Fruit fly (Drosophila melanogaster): ENCODE measurements around the gene CG32163.

Gene CG32163

dm6 chr3L:16584074-16584578, 2.8 kb upstream of the CG32163 start, which contains the start of gene UQCR-C2:
Gene UQCR-C2, plus strand, starts transcription at chr3L:16584124.
- TF ChIP-seq Smox (GFP tag; optimal IDR thresholded peaks at IDR 0.05) (no peak), lz (GFP tag; optimal IDR thresholded peaks at IDR 0.05) (peak; percentile 31), esn (GFP tag; optimal IDR thresholded peaks at IDR 0.05) (peak; percentile 18), Eip78C (GFP tag) (peak; percentile 42), CG1621 (tag; optimal IDR thresholded peaks at IDR 0.05) (peak; percentile 78), CG6792 (GFP tag; optimal IDR thresholded peaks at IDR 0.05) (no peak), Ets21C (GFP tag; optimal IDR thresholded peaks at IDR 0.05) (no peak), Sox14 (GFP tag; optimal IDR thresholded peaks at IDR 0.05) (peak; percentile 34), OdsH (GFP tag; optimal IDR thresholded peaks at IDR 0.05) (no peak), topi (GFP tag; optimal IDR thresholded peaks at IDR 0.05) (peak; percentile 16), CG3032 (tag; optimal IDR thresholded peaks at IDR 0.05) (peak; percentile 17)

- no peak for TF ChIP-seq net (GFP tag; optimal IDR thresholded peaks at IDR 0.05)
- no peak for TF ChIP-seq dac (GFP tag; optimal IDR thresholded peaks at IDR 0.05)
- TF ChIP-seq CG8632 (GFP tag; optimal IDR thresholded peaks at IDR 0.05), result peak; percentile 20
- TF ChIP-seq Eip93F (GFP tag; optimal IDR thresholded peaks at IDR 0.05), result no peak
- no peak for TF ChIP-seq Met (GFP tag; optimal IDR thresholded peaks at IDR 0.05)
- no peak for TF ChIP-seq Gug (GFP tag; IDR thresholded peaks at IDR 0.05)
- no peak for TF ChIP-seq ss (GFP tag; optimal IDR thresholded peaks at IDR 0.05)
- TF ChIP-seq CG11902 (GFP tag; optimal IDR thresholded peaks at IDR 0.05), result peak; percentile 21
- no peak for TF ChIP-seq CG9139 (GFP tag; optimal IDR thresholded peaks at IDR 0.05)
- no peak for TF ChIP-seq CG16779 (tag; optimal IDR thresholded peaks at IDR 0.05)
- no peak for TF ChIP-seq Sox15 (GFP tag; optimal IDR thresholded peaks at IDR 0.05)
- peak; percentile 42 for TF ChIP-seq topi (GFP tag; optimal IDR thresholded peaks at IDR 0.05)
- peak; percentile 49 for TF ChIP-seq Hr39 (GFP tag; optimal IDR thresholded peaks at IDR 0.05)
- TF ChIP-seq pdm3 (GFP tag; optimal IDR thresholded peaks at IDR 0.05), result no peak
- no peak for TF ChIP-seq CG11294 (GFP tag; IDR thresholded peaks at IDR 0.05)
- TF ChIP-seq CG8319 (GFP tag; optimal IDR thresholded peaks at IDR 0.05), result no peak
- peak; percentile 61 for TF ChIP-seq CG31627 (GFP tag; optimal IDR thresholded peaks at IDR 0.05)
- peak; percentile 50 for TF ChIP-seq cyc (GFP tag; optimal IDR thresholded peaks at IDR 0.05)
- TF ChIP-seq eg (GFP tag; IDR thresholded peaks at IDR 0.05), result peak; percentile 73
- no peak for TF ChIP-seq CG6276 (GFP tag; optimal IDR thresholded peaks at IDR 0.05)
- peak; percentile 57 for TF ChIP-seq CG3032 (tag; optimal IDR thresholded peaks at IDR 0.05)
- peak; percentile 50 for TF ChIP-seq Ets96B (tag; optimal IDR thresholded peaks at IDR 0.05)
- no peak for TF ChIP-seq fd59A (GFP tag; optimal IDR thresholded peaks at IDR 0.05)
- peak; percentile 59 for TF ChIP-seq CG3919 (GFP tag; optimal IDR thresholded peaks at IDR 0.05)
- no peak for TF ChIP-seq CG11762 (GFP tag; optimal IDR thresholded peaks at IDR 0.05; ENCODE audit: insufficient read depth)
- no peak for TF ChIP-seq Blimp-1 (GFP tag; optimal IDR thresholded peaks at IDR 0.05)
- TF ChIP-seq fkh (GFP tag; optimal IDR thresholded peaks at IDR 0.05), result peak; percentile 53
- no peak for TF ChIP-seq CG4318 (GFP tag; optimal IDR thresholded peaks at IDR 0.05)
- TF ChIP-seq Eip75B (GFP tag; optimal IDR thresholded peaks at IDR 0.05), result peak; percentile 32
- peak; percentile 55 for TF ChIP-seq Eip78C (GFP tag)
- TF ChIP-seq acj6 (GFP tag; optimal IDR thresholded peaks at IDR 0.05), result peak; percentile 30
- TF ChIP-seq dsx (GFP tag; optimal IDR thresholded peaks at IDR 0.05; ENCODE audit: poor library complexity, severe bottlenecking), result peak; percentile 7
- TF ChIP-seq CG6808 (GFP tag; optimal IDR thresholded peaks at IDR 0.05), result no peak
- no peak for TF ChIP-seq vri (GFP tag; optimal IDR thresholded peaks at IDR 0.05)
- peak; percentile 10 for TF ChIP-seq CG6792 (GFP tag; optimal IDR thresholded peaks at IDR 0.05)
- no peak for TF ChIP-seq CG7368 (GFP tag; optimal IDR thresholded peaks at IDR 0.05)
- TF ChIP-seq CG8119 (GFP tag; IDR thresholded peaks at IDR 0.05), result 0 out of 3 replicates have a peak, but pooled peaks have one; percentile 54
- TF ChIP-seq achi (GFP tag; optimal IDR thresholded peaks at IDR 0.05), result no peak
- TF ChIP-seq Hr38 (GFP tag; optimal IDR thresholded peaks at IDR 0.05), result no peak
- no peak for TF ChIP-seq Lpt (GFP tag; optimal IDR thresholded peaks at IDR 0.05)
- TF ChIP-seq CG6163 (GFP tag; IDR thresholded peaks at IDR 0.05), result peak; percentile 38; the same call in 1 of the 3 replicates
- TF ChIP-seq OdsH (GFP tag; optimal IDR thresholded peaks at IDR 0.05), result peak; percentile 55
- no peak for TF ChIP-seq fd85E (GFP tag; optimal IDR thresholded peaks at IDR 0.05)
These were observed 1.2 kb downstream of the CG32163 start for dm6 chr3L:16587994-16588622.
